Worm (Caenorhabditis elegans) whole organism, L1 larva: ENCODE measurements around the gene Y37E11AM.4.

Source experiments
- Y116A8C.19 ChIP-seq: sonication (generic microtip); optimal IDR thresholded peaks from 2 replicates; lab custom pipeline; 2016; ENCODE audit warnings: missing compliant biosample characterization, missing genetic modification characterization, borderline replicate concordance
- alr-1 ChIP-seq: fragments of 200-800 bp; sonication (Bioruptor generic); optimal IDR thresholded peaks from 2 replicates; lab custom pipeline; 2018; ENCODE audit warnings: borderline replicate concordance, mild to moderate bottlenecking, missing genetic modification characterization, missing compliant biosample characterization
- aly-2 ChIP-seq: fragments of 150-350 bp; optimal IDR thresholded peaks from 2 replicates; lab custom pipeline; 2014; ENCODE audit warnings: missing biosample characterization, missing genetic modification characterization
- ama-1 ChIP-seq: fragments of 150-350 bp; optimal IDR thresholded peaks from 2 replicates; lab custom pipeline; 2014
- ceh-63 ChIP-seq: fragments of 200-800 bp; sonication (Bioruptor generic); optimal IDR thresholded peaks from 2 replicates; lab custom pipeline; 2018; ENCODE audit warnings: mild to moderate bottlenecking, missing genetic modification characterization, missing compliant biosample characterization
- ceh-8 ChIP-seq: fragments of 200-800 bp; sonication (Bioruptor generic); optimal IDR thresholded peaks from 2 replicates; lab custom pipeline; 2018; ENCODE audit warnings: mild to moderate bottlenecking, missing genetic modification characterization, moderate library complexity, missing compliant biosample characterization
- ceh-90 ChIP-seq: sonication (generic microtip); optimal IDR thresholded peaks from 2 replicates; lab custom pipeline; 2016; ENCODE audit warnings: missing genetic modification characterization, missing compliant biosample characterization
- ces-1 ChIP-seq: fragments of 150-350 bp; optimal IDR thresholded peaks from 2 replicates; lab custom pipeline; 2014; ENCODE audit warnings: missing biosample characterization, missing genetic modification reagents, missing genetic modification characterization
- dpl-1 ChIP-seq, 3 experiments: fragments of 150-350 bp in 2 of 3; sonication (generic microtip) in 1 of 3; optimal IDR thresholded peaks; 2 replicates each; lab custom pipeline; 2014 to 2017; ENCODE audit warnings: missing biosample characterization in 3 of 3, missing genetic modification characterization in 3 of 3, missing genetic modification reagents in 3 of 3
- dsc-1 ChIP-seq: sonication (generic microtip); optimal IDR thresholded peaks from 2 replicates; lab custom pipeline; 2016; ENCODE audit warnings: mild to moderate bottlenecking, missing genetic modification characterization, missing compliant biosample characterization
- efl-1 ChIP-seq, 4 experiments: fragments of 150-350 bp; optimal IDR thresholded peaks in 3 of 4; peaks in 1 of 4; 1 replicate in 1 of 4; 2 replicates in 3 of 4; lab custom pipeline; 2014; ENCODE audit warnings: missing biosample characterization in 2 of 4, missing genetic modification characterization in 2 of 4, missing genetic modification reagents in 2 of 4
- efl-3 ChIP-seq: fragments of 200-800 bp; sonication (Bioruptor generic); optimal IDR thresholded peaks from 2 replicates; lab custom pipeline; 2018; ENCODE audit warnings: mild to moderate bottlenecking, missing genetic modification characterization, missing compliant biosample characterization
- egl-13 ChIP-seq: sonication (generic microtip); optimal IDR thresholded peaks from 2 replicates; lab custom pipeline; 2016; ENCODE audit warnings: missing genotype, missing genetic modification reagents, missing genetic modification characterization, missing compliant biosample characterization
- egl-27 ChIP-seq, 2 experiments: fragments of 150-350 bp in 1 of 2; sonication (generic microtip); optimal IDR thresholded peaks; 3 replicates each; lab custom pipeline; 2017 to 2018; ENCODE audit warnings: missing biosample characterization in 2 of 2, missing genetic modification characterization in 2 of 2, missing genetic modification reagents in 2 of 2
- elt-2 ChIP-seq: sonication (generic microtip); optimal IDR thresholded peaks from 2 replicates; lab custom pipeline; 2016; ENCODE audit warnings: missing genetic modification characterization, mild to moderate bottlenecking, inconsistent platforms, missing compliant biosample characterization, missing genetic modification reagents
- elt-3 ChIP-seq, 6 experiments: fragments of 150-350 bp in 1 of 6; sonication (generic microtip); optimal IDR thresholded peaks; 2 replicates each; lab custom pipeline; 2017 to 2018; ENCODE audit warnings: missing biosample characterization in 6 of 6, missing genetic modification characterization in 6 of 6, inconsistent platforms in 1 of 6
- fos-1 ChIP-seq: fragments of 150-350 bp; optimal IDR thresholded peaks from 2 replicates; lab custom pipeline; 2014; ENCODE audit warnings: missing biosample characterization, missing genetic modification characterization
- hlh-17 ChIP-seq: fragments of 200-800 bp; sonication (Bioruptor generic); optimal IDR thresholded peaks from 2 replicates; lab custom pipeline; 2018; ENCODE audit warnings: missing genetic modification characterization, mild to moderate bottlenecking, missing compliant biosample characterization, moderate library complexity, borderline replicate concordance
- hlh-4 ChIP-seq: sonication (generic microtip); optimal IDR thresholded peaks from 2 replicates; lab custom pipeline; 2016; ENCODE audit warnings: mild to moderate bottlenecking, missing genetic modification characterization, missing compliant biosample characterization
- irx-1 ChIP-seq: sonication (generic microtip); optimal IDR thresholded peaks from 2 replicates; lab custom pipeline; 2016; ENCODE audit warnings: missing genetic modification characterization, missing compliant biosample characterization
- isw-1 ChIP-seq: fragments of 200-800 bp; sonication (Bioruptor generic); IDR thresholded peaks from 2 replicates; pipeline ENCODE4 v1.3.6; 2022; ENCODE audit warnings: missing genetic modification characterization, missing compliant biosample characterization
- jun-1 ChIP-seq: fragments of 150-350 bp; optimal IDR thresholded peaks from 2 replicates; lab custom pipeline; 2014; ENCODE audit warnings: missing biosample characterization, missing genetic modification reagents, missing genetic modification characterization
- lin-13 ChIP-seq: fragments of 150-350 bp; optimal IDR thresholded peaks from 2 replicates; lab custom pipeline; 2014; ENCODE audit warnings: missing biosample characterization, missing genetic modification reagents, missing genetic modification characterization
- lin-14 ChIP-seq: fragments of 200-800 bp; sonication (Bioruptor generic); optimal IDR thresholded peaks from 2 replicates; lab custom pipeline; 2018; ENCODE audit warnings: mild to moderate bottlenecking, missing genetic modification characterization, moderate library complexity, missing compliant biosample characterization
- lin-35 ChIP-seq, 2 experiments: fragments of 150-350 bp; optimal IDR thresholded peaks; 2 replicates each; lab custom pipeline; 2014; ENCODE audit warnings: missing biosample characterization in 2 of 2, missing genetic modification characterization in 2 of 2, missing genetic modification reagents in 2 of 2
- lir-3 ChIP-seq: sonication (generic microtip); optimal IDR thresholded peaks from 2 replicates; lab custom pipeline; 2016; ENCODE audit warnings: mild to moderate bottlenecking, missing genetic modification characterization, moderate library complexity, missing compliant biosample characterization; ENCODE audit not compliant: poor library complexity
- lsy-2 ChIP-seq, 2 experiments: fragments of 150-350 bp; optimal IDR thresholded peaks; 2 replicates each; lab custom pipeline; 2014; ENCODE audit warnings: missing biosample characterization in 2 of 2, missing genetic modification characterization in 2 of 2
- mab-9 ChIP-seq: fragments of 200-800 bp; sonication (Bioruptor generic); IDR thresholded peaks from 2 replicates; pipeline ENCODE4 v1.3.6; 2022; ENCODE audit warnings: missing genetic modification reagents, missing genetic modification characterization, missing compliant biosample characterization
- mef-2 ChIP-seq: fragments of 150-350 bp; optimal IDR thresholded peaks from 2 replicates; lab custom pipeline; 2014; ENCODE audit warnings: missing biosample characterization, missing genetic modification characterization
- nhr-11 ChIP-seq: fragments of 150-350 bp; optimal IDR thresholded peaks from 2 replicates; lab custom pipeline; 2014; ENCODE audit warnings: missing biosample characterization, missing genetic modification characterization
- nhr-12 ChIP-seq: sonication (generic microtip); optimal IDR thresholded peaks from 2 replicates; lab custom pipeline; 2017; ENCODE audit warnings: missing biosample characterization, missing genetic modification characterization
- nhr-19 ChIP-seq: fragments of 200-800 bp; sonication (Bioruptor generic); conservative IDR thresholded peaks from 2 replicates; pipeline ENCODE4 v1.3.6; 2022; ENCODE audit warnings: missing genetic modification characterization, missing compliant biosample characterization
- nhr-20 ChIP-seq: sonication (generic microtip); optimal IDR thresholded peaks from 2 replicates; lab custom pipeline; 2016; ENCODE audit warnings: mild to moderate bottlenecking, missing genetic modification characterization, missing compliant biosample characterization
- nhr-237 ChIP-seq: fragments of 150-350 bp; optimal IDR thresholded peaks from 2 replicates; lab custom pipeline; 2014; ENCODE audit warnings: missing biosample characterization, missing genetic modification characterization
- nhr-77 ChIP-seq: fragments of 150-350 bp; optimal IDR thresholded peaks from 2 replicates; lab custom pipeline; 2014; ENCODE audit warnings: missing biosample characterization, missing genetic modification characterization
- pag-3 ChIP-seq: sonication (generic microtip); optimal IDR thresholded peaks from 2 replicates; lab custom pipeline; 2017; ENCODE audit warnings: missing genetic modification characterization, mild to moderate bottlenecking, missing compliant biosample characterization, antibody characterized with exemption, borderline replicate concordance; ENCODE audit not compliant: insufficient read depth
- rnt-1 ChIP-seq: sonication (generic microtip); optimal IDR thresholded peaks from 2 replicates; lab custom pipeline; 2016; ENCODE audit warnings: mild to moderate bottlenecking, missing genetic modification characterization, moderate library complexity, missing compliant biosample characterization
- skn-1 ChIP-seq: fragments of 150-350 bp; optimal IDR thresholded peaks from 2 replicates; lab custom pipeline; 2014; ENCODE audit warnings: missing biosample characterization, missing genetic modification characterization
- snpc-4 ChIP-seq: fragments of 150-350 bp; optimal IDR thresholded peaks from 2 replicates; lab custom pipeline; 2014; ENCODE audit warnings: missing biosample characterization, missing genetic modification characterization
- sox-4 ChIP-seq: sonication (generic microtip); optimal IDR thresholded peaks from 2 replicates; lab custom pipeline; 2016; ENCODE audit warnings: missing genetic modification characterization, missing compliant biosample characterization
- sptf-1 ChIP-seq: fragments of 150-350 bp; optimal IDR thresholded peaks from 2 replicates; lab custom pipeline; 2014; ENCODE audit warnings: missing biosample characterization, missing genetic modification characterization
- sup-37 ChIP-seq: fragments of 200-800 bp; sonication (Bioruptor generic); optimal IDR thresholded peaks from 2 replicates; lab custom pipeline; 2018; ENCODE audit warnings: mild to moderate bottlenecking, missing genetic modification characterization, missing compliant biosample characterization
- tbx-2 ChIP-seq: sonication (generic microtip); optimal IDR thresholded peaks from 2 replicates; lab custom pipeline; 2016; ENCODE audit warnings: missing genetic modification characterization, missing compliant biosample characterization
- unc-130 ChIP-seq: fragments of 150-350 bp; optimal IDR thresholded peaks from 2 replicates; lab custom pipeline; 2017; ENCODE audit warnings: missing biosample characterization, missing genetic modification characterization, inconsistent platforms
- unc-30 ChIP-seq: sonication (generic microtip); optimal IDR thresholded peaks from 2 replicates; lab custom pipeline; 2017; ENCODE audit warnings: missing biosample characterization, missing genetic modification characterization
- unc-62 ChIP-seq: fragments of 150-350 bp; optimal IDR thresholded peaks from 2 replicates; lab custom pipeline; 2014; ENCODE audit warnings: missing biosample characterization, missing genetic modification reagents, missing genetic modification characterization
- unc-98 ChIP-seq: fragments of 200-800 bp; sonication (Bioruptor generic); IDR thresholded peaks from 2 replicates; pipeline ENCODE4 v1.3.6; 2022; ENCODE audit warnings: missing genetic modification characterization, missing compliant biosample characterization
- vab-15 ChIP-seq: sonication (generic microtip); optimal IDR thresholded peaks from 2 replicates; lab custom pipeline; 2017; ENCODE audit warnings: missing genotype, mild to moderate bottlenecking, missing genetic modification characterization, missing compliant biosample characterization
- zag-1 ChIP-seq: fragments of 150-350 bp; optimal IDR thresholded peaks from 2 replicates; lab custom pipeline; 2014; ENCODE audit warnings: missing biosample characterization, missing genetic modification characterization
- zip-4 ChIP-seq: fragments of 200-800 bp; sonication (Bioruptor generic); optimal IDR thresholded peaks from 2 replicates; lab custom pipeline; 2018; ENCODE audit warnings: mild to moderate bottlenecking, missing genetic modification characterization, moderate library complexity, missing compliant biosample characterization
- ztf-11 ChIP-seq, 2 experiments: sonication (generic microtip); optimal IDR thresholded peaks; 2 replicates each; lab custom pipeline; 2016 to 2017; ENCODE audit warnings: missing genetic modification characterization in 2 of 2, missing biosample characterization in 1 of 2, missing compliant biosample characterization in 1 of 2
- ztf-4 ChIP-seq: fragments of 150-350 bp; optimal IDR thresholded peaks from 2 replicates; lab custom pipeline; 2014; ENCODE audit warnings: missing biosample characterization, missing genetic modification characterization

The Y37E11AM.4 gene

DNA sequence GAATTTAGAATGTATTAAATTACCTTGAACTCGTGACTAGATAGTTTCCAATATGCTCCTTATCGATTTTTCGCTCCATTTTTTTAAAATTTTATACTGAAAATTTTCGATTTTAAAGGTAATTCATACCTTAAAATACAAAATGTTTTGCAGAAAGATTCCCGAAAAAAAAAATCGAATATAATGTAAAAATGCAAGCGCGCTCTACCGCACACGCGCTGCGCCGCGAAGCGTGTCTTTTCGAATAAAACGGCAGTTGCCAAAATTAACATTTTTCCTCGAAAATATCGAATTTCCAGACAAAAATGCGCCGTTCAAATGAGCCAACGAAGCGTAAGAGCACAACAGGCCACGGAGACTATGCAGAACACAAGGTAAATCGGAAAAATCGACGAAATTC is 28.0 kb downstream of the Y37E11AM.4 start, which contains the start of the genes taf-6.2 and Y37E11AL.3:
taf-6.2 (minus strand) TSS at position 96 of the 400 bp plus-strand sequence.
Y37E11AL.3 (plus strand) TSS at position 298 of the 400 bp plus-strand sequence.
- TF ChIP-seq lin-13 (GFP tag; lab: Kevin White, UChicago) (no peak), ceh-90 (no peak), snpc-4 (tag; lab: Kevin White, UChicago) (no peak), ztf-4 (tag; lab: Kevin White, UChicago) (no peak), vab-15 (no peak), rnt-1 (tag; lab: Kevin White, UChicago) (no peak), unc-62 (GFP tag; lab: Kevin White, UChicago) (no peak), mab-9 (no peak), tbx-2 (tag; lab: Kevin White, UChicago) (peak; percentile 58), lir-3 (tag; lab: Kevin White, UChicago) (no peak), egl-13 (tag; lab: Kevin White, UChicago) (no peak), skn-1 (tag; lab: Kevin White, UChicago) (peak; percentile 18), egl-27 (tag; optimal IDR thresholded peaks at IDR 0.05; lab: Kevin White, UChicago) (no peak), jun-1 (no peak), sup-37 (GFP tag; lab: Kevin White, UChicago) (no peak), aly-2 (tag; lab: Kevin White, UChicago) (no peak), lsy-2 (tag; optimal IDR thresholded peaks at IDR 0.05; lab: Kevin White, UChicago) (peak; percentile 68 to 83), dsc-1 (tag; lab: Kevin White, UChicago) (peak; percentile 62), zag-1 (tag; lab: Kevin White, UChicago) (no peak), fos-1 (no peak), nhr-237 (tag; lab: Kevin White, UChicago) (no peak), irx-1 (tag; lab: Kevin White, UChicago) (peak; percentile 41), ceh-8 (GFP tag; lab: Kevin White, UChicago) (no peak), unc-130 (tag; lab: Kevin White, UChicago) (peak; percentile 61), sox-4 (no peak), ama-1 (lab: Kevin White, UChicago) (no peak), unc-30 (no peak), ces-1 (GFP tag; lab: Kevin White, UChicago) (no peak), elt-2 (tag; lab: Kevin White, UChicago) (no peak), unc-98 (GFP tag; lab: Robert Waterston, UW) (no peak), nhr-11 (no peak), elt-3 (tag; optimal IDR thresholded peaks at IDR 0.05; lab: Kevin White, UChicago) (peak in 1 of 6 experiments; percentile 22), lin-14 (no peak), ztf-11 (tag; optimal IDR thresholded peaks at IDR 0.05; lab: Kevin White, UChicago) (no peak), nhr-19 (GFP tag; lab: Robert Waterston, UW) (no peak; the same call in 1 of the 2 replicates), mef-2 (tag; lab: Kevin White, UChicago) (no peak), hlh-17 (no peak), hlh-4 (tag; lab: Kevin White, UChicago) (no peak), pag-3 (tag; lab: Kevin White, UChicago) (no peak), lin-35 (GFP tag; optimal IDR thresholded peaks at IDR 0.05; lab: Kevin White, UChicago) (peak; percentile 90 to 96), zip-4 (GFP tag; lab: Kevin White, UChicago) (no peak), ceh-63 (GFP tag; lab: Kevin White, UChicago) (no peak), isw-1 (peak; percentile 37; the same call in 1 of the 2 replicates), nhr-77 (tag; lab: Kevin White, UChicago) (no peak), alr-1 (tag; lab: Kevin White, UChicago) (no peak), efl-3 (GFP tag; lab: Kevin White, UChicago) (no peak), sptf-1 (no peak), nhr-12 (tag; lab: Kevin White, UChicago) (no peak), efl-1 (optimal IDR thresholded peaks at IDR 0.05; lab: Kevin White, UChicago) (peak; percentile 88 to 93), efl-1 (GFP tag; optimal IDR thresholded peaks at IDR 0.05 in 1 of 2; lab: Kevin White, UChicago) (peak; percentile 93 to 99), dpl-1 (GFP tag; optimal IDR thresholded peaks at IDR 0.05; lab: Kevin White, UChicago) (peak; percentile 85 to 92 (median 91)), Y116A8C.19 (tag; lab: Kevin White, UChicago) (no peak), nhr-20 (no peak)
